Fruit fly (Drosophila melanogaster) whole organism, embryonic: ENCODE data around the gene iav.
A peak's percentile ranks its signal among the peaks of the same experiment; 100 is the strongest.

ENCODE experiments used
- Atf-2 ChIP-seq: fragments of 200-800 bp; sonication (Bioruptor generic); optimal IDR thresholded peaks from 2 replicates; lab custom pipeline; 2016; ENCODE audit warnings: missing biosample characterization, missing genetic modification characterization
- Bteb2 ChIP-seq: fragments of 200-800 bp; sonication (Bioruptor generic); optimal IDR thresholded peaks from 2 replicates; lab custom pipeline; 2016; ENCODE audit warnings: missing biosample characterization, missing genetic modification characterization
- CG10366 ChIP-seq: fragments of 200-800 bp; sonication (Bioruptor generic); IDR thresholded peaks from 2 replicates; pipeline ENCODE4 v1.3.6; 2022; ENCODE audit warnings: missing biosample characterization, missing genetic modification characterization
- CG12659 ChIP-seq: fragments of 200-800 bp; sonication (Bioruptor generic); optimal IDR thresholded peaks from 3 replicates; lab custom pipeline; 2017; ENCODE audit warnings: mild to moderate bottlenecking, missing biosample characterization, missing genetic modification reagents, missing genetic modification characterization
- CG12744 ChIP-seq: fragments of 200-800 bp; sonication (Bioruptor generic); optimal IDR thresholded peaks from 2 replicates; lab custom pipeline; 2016; ENCODE audit warnings: missing biosample characterization, missing genetic modification characterization
- CG14050 ChIP-seq: fragments of 200-800 bp; sonication (Bioruptor generic); IDR thresholded peaks from 3 replicates; pipeline ENCODE4 v1.3.6; 2022; ENCODE audit warnings: missing biosample characterization, missing genetic modification characterization
- CG17802 ChIP-seq: fragments of 200-800 bp; sonication (Bioruptor generic); optimal IDR thresholded peaks from 2 replicates; lab custom pipeline; 2018; ENCODE audit warnings: missing biosample characterization, mild to moderate bottlenecking, missing genetic modification characterization, moderate library complexity
- CG17912 ChIP-seq: fragments of 200-800 bp; sonication (Bioruptor generic); optimal IDR thresholded peaks from 2 replicates; lab custom pipeline; 2018; ENCODE audit warnings: missing biosample characterization, mild to moderate bottlenecking, missing genetic modification characterization
- CG18262 ChIP-seq: fragments of 200-800 bp; optimal IDR thresholded peaks from 3 replicates; lab custom pipeline; 2019; ENCODE audit warnings: missing biosample characterization, mild to moderate bottlenecking, missing genetic modification characterization, moderate library complexity
- CG18599 ChIP-seq: fragments of 200-800 bp; sonication (Bioruptor generic); optimal IDR thresholded peaks from 3 replicates; lab custom pipeline; 2017; ENCODE audit warnings: missing biosample characterization, missing genetic modification characterization, mild to moderate bottlenecking, moderate library complexity, missing genetic modification reagents
- CG2199 ChIP-seq: fragments of 200-800 bp; sonication (Bioruptor generic); IDR thresholded peaks from 3 replicates; pipeline ENCODE4 v1.3.6; 2022; ENCODE audit warnings: missing biosample characterization, missing genetic modification characterization
- CG3065 ChIP-seq: fragments of 200-800 bp; sonication (Bioruptor generic); optimal IDR thresholded peaks from 2 replicates; lab custom pipeline; 2016; ENCODE audit warnings: missing biosample characterization, missing genetic modification characterization
- CG31441 ChIP-seq: fragments of 200-800 bp; sonication (Bioruptor generic); IDR thresholded peaks from 2 replicates; pipeline ENCODE4 v1.3.6; 2022; ENCODE audit warnings: missing biosample characterization, missing genetic modification characterization
- CG32532 ChIP-seq: fragments of 200-800 bp; sonication (Bioruptor generic); IDR thresholded peaks from 2 replicates; pipeline ENCODE4 v1.3.6; 2022; ENCODE audit warnings: missing biosample characterization, missing genetic modification characterization
- CG34376 ChIP-seq: fragments of 200-800 bp; sonication (Bioruptor generic); optimal IDR thresholded peaks from 2 replicates; lab custom pipeline; 2018; ENCODE audit warnings: missing biosample characterization, mild to moderate bottlenecking, missing genetic modification characterization
- CG3726 ChIP-seq: fragments of 200-800 bp; sonication (Bioruptor generic); IDR thresholded peaks from 3 replicates; pipeline ENCODE4, ENCODE4 v1.3.6; 2022; ENCODE audit warnings: missing biosample characterization, missing genetic modification characterization
- CG3838 ChIP-seq: fragments of 200-800 bp; sonication (Bioruptor generic); optimal IDR thresholded peaks from 3 replicates; lab custom pipeline; 2016; ENCODE audit warnings: missing biosample characterization, missing genetic modification characterization
- CG5245 ChIP-seq: fragments of 200-800 bp; sonication (Bioruptor generic); optimal IDR thresholded peaks from 3 replicates; lab custom pipeline; 2016; ENCODE audit warnings: missing biosample characterization, missing genetic modification characterization
- CG6683 ChIP-seq: fragments of 200-800 bp; sonication (Bioruptor generic); optimal IDR thresholded peaks from 2 replicates; lab custom pipeline; 2017; ENCODE audit warnings: missing biosample characterization, mild to moderate bottlenecking, missing genetic modification characterization, missing genetic modification reagents
- CG6813 ChIP-seq: fragments of 200-800 bp; sonication (Bioruptor generic); optimal IDR thresholded peaks from 2 replicates; lab custom pipeline; 2017; ENCODE audit warnings: missing biosample characterization, missing genetic modification characterization, mild to moderate bottlenecking, moderate library complexity, missing genetic modification reagents
- CG8944 ChIP-seq: fragments of 200-800 bp; sonication (Bioruptor generic); optimal IDR thresholded peaks from 3 replicates; lab custom pipeline; 2016; ENCODE audit warnings: missing biosample characterization, missing genetic modification characterization
- D ChIP-seq, 2 experiments: fragments of 200-800 bp in 1 of 2; fragments of >200 bp in 1 of 2; sonication (Bioruptor generic) in 1 of 2; optimal IDR thresholded peaks; 2 replicates in 1 of 2; 3 replicates in 1 of 2; lab custom pipeline; 2017; ENCODE audit warnings: mild to moderate bottlenecking in 1 of 2, missing biosample characterization in 1 of 2, missing genetic modification characterization in 1 of 2, missing genetic modification reagents in 1 of 2
- Gug ChIP-seq: fragments of 200-800 bp; sonication (Bioruptor generic); IDR thresholded peaks from 4 replicates; pipeline ENCODE4 v1.3.6; 2022; ENCODE audit warnings: missing biosample characterization, missing genetic modification characterization
- HmgZ ChIP-seq: fragments of 200-800 bp; sonication (Bioruptor generic); optimal IDR thresholded peaks from 2 replicates; lab custom pipeline; 2018; ENCODE audit warnings: missing biosample characterization, mild to moderate bottlenecking, missing genetic modification characterization
- Hmr ChIP-seq: fragments of 200-800 bp; sonication (Bioruptor generic); optimal IDR thresholded peaks from 3 replicates; lab custom pipeline; 2017; ENCODE audit warnings: mild to moderate bottlenecking, missing biosample characterization, missing genetic modification reagents, missing genetic modification characterization
- Mad ChIP-seq: fragments of 200-800 bp; sonication (Bioruptor generic); optimal IDR thresholded peaks from 2 replicates; lab custom pipeline; 2016; ENCODE audit warnings: missing biosample characterization, missing genetic modification characterization
- PHDP ChIP-seq: fragments of 200-800 bp; sonication (Bioruptor generic); optimal IDR thresholded peaks from 3 replicates; lab custom pipeline; 2018; ENCODE audit warnings: missing biosample characterization, mild to moderate bottlenecking, missing genetic modification characterization, moderate library complexity
- Ptx1 ChIP-seq: fragments of 200-800 bp; sonication (Bioruptor generic); IDR thresholded peaks from 2 replicates; pipeline ENCODE4 v1.3.6; 2022; ENCODE audit warnings: missing biosample characterization, missing genetic modification characterization
- Scr ChIP-seq: fragments of 200-800 bp; sonication (Bioruptor generic); IDR thresholded peaks from 2 replicates; pipeline ENCODE4 v1.3.6; 2022; ENCODE audit warnings: missing biosample characterization, missing genetic modification characterization; ENCODE audit not compliant: partially characterized antibody
- Six4 ChIP-seq: fragments of 200-800 bp; sonication (Bioruptor generic); optimal IDR thresholded peaks from 2 replicates; lab custom pipeline; 2016; ENCODE audit warnings: missing biosample characterization, missing genetic modification characterization
- Sox102F ChIP-seq: fragments of 200-800 bp; sonication (Bioruptor generic); optimal IDR thresholded peaks from 2 replicates; lab custom pipeline; 2018; ENCODE audit warnings: missing biosample characterization, mild to moderate bottlenecking, missing genetic modification characterization, moderate library complexity
- Sry-β ChIP-seq: fragments of 200-800 bp; sonication (Bioruptor generic); optimal IDR thresholded peaks from 2 replicates; lab custom pipeline; 2018; ENCODE audit warnings: missing biosample characterization, mild to moderate bottlenecking, missing genetic modification characterization, moderate library complexity
- aop ChIP-seq: fragments of 200-800 bp; sonication (Bioruptor generic); IDR thresholded peaks from 2 replicates; pipeline ENCODE4 v1.3.6; 2022; ENCODE audit warnings: missing biosample characterization, missing genetic modification characterization
- crol ChIP-seq: fragments of 200-800 bp; sonication (Bioruptor generic); IDR thresholded peaks from 2 replicates; pipeline ENCODE4 v1.3.6; 2022; ENCODE audit warnings: missing biosample characterization, missing genetic modification characterization
- disco-r ChIP-seq: fragments of 200-800 bp; sonication (Bioruptor generic); optimal IDR thresholded peaks from 2 replicates; lab custom pipeline; 2016; ENCODE audit warnings: missing biosample characterization, missing genetic modification characterization
- dmrt11E ChIP-seq: fragments of 200-800 bp; sonication (Bioruptor generic); optimal IDR thresholded peaks from 3 replicates; lab custom pipeline; 2018; ENCODE audit warnings: missing biosample characterization, mild to moderate bottlenecking, missing genetic modification characterization, moderate library complexity
- emc ChIP-seq: fragments of 200-800 bp; sonication (Bioruptor generic); optimal IDR thresholded peaks from 2 replicates; lab custom pipeline; 2016; ENCODE audit warnings: missing biosample characterization, missing genetic modification characterization
- eve ChIP-seq, 2 experiments: fragments of >200 bp; optimal IDR thresholded peaks; 2 replicates each; lab custom pipeline; 2017; ENCODE audit warnings: missing biosample characterization in 2 of 2, missing genetic modification characterization in 2 of 2
- ham ChIP-seq: fragments of 200-800 bp; sonication (Bioruptor generic); IDR thresholded peaks from 2 replicates; pipeline ENCODE4 v1.3.6; 2022; ENCODE audit warnings: missing biosample characterization, missing genetic modification characterization
- lab ChIP-seq: fragments of 200-800 bp; sonication (Bioruptor generic); optimal IDR thresholded peaks from 3 replicates; lab custom pipeline; 2017; ENCODE audit warnings: missing biosample characterization, missing genetic modification characterization, mild to moderate bottlenecking, moderate library complexity, missing genetic modification reagents
- lmd ChIP-seq: fragments of 200-800 bp; sonication (Bioruptor generic); IDR thresholded peaks from 2 replicates; pipeline ENCODE4 v1.3.6; 2022; ENCODE audit warnings: missing biosample characterization, missing genetic modification characterization
- mirr ChIP-seq: fragments of 200-800 bp; sonication (Bioruptor generic); optimal IDR thresholded peaks from 3 replicates; lab custom pipeline; 2018; ENCODE audit warnings: missing biosample characterization, mild to moderate bottlenecking, missing genetic modification characterization
- nerfin-1 ChIP-seq: fragments of 200-800 bp; sonication (Bioruptor generic); optimal IDR thresholded peaks from 3 replicates; lab custom pipeline; 2019; ENCODE audit warnings: missing biosample characterization, mild to moderate bottlenecking, missing genetic modification characterization, moderate library complexity
- pros ChIP-seq: fragments of 200-800 bp; sonication (Bioruptor generic); optimal IDR thresholded peaks from 3 replicates; lab custom pipeline; 2019; ENCODE audit warnings: missing biosample characterization, mild to moderate bottlenecking, missing genetic modification characterization, moderate library complexity
- repo ChIP-seq: fragments of 200-800 bp; sonication (Bioruptor generic); optimal IDR thresholded peaks from 2 replicates; lab custom pipeline; 2016; ENCODE audit warnings: missing biosample characterization, missing genetic modification characterization
- run ChIP-seq: fragments of 200-800 bp; sonication (Bioruptor generic); optimal IDR thresholded peaks from 3 replicates; lab custom pipeline; 2018; ENCODE audit warnings: missing biosample characterization, mild to moderate bottlenecking, missing genetic modification characterization
- sc ChIP-seq, 3 experiments: fragments of >200 bp in 2 of 3; fragments of 200-800 bp in 1 of 3; sonication (Bioruptor generic) in 1 of 3; optimal IDR thresholded peaks; 2 replicates in 2 of 3; 3 replicates in 1 of 3; lab custom pipeline; 2017; ENCODE audit warnings: mild to moderate bottlenecking in 1 of 3, missing biosample characterization in 1 of 3, missing genetic modification characterization in 1 of 3, missing genetic modification reagents in 1 of 3
- sisA ChIP-seq: fragments of 200-800 bp; sonication (Bioruptor generic); IDR thresholded peaks from 2 replicates; pipeline ENCODE4 v1.3.6; 2022; ENCODE audit warnings: missing biosample characterization, missing genetic modification characterization
- trem ChIP-seq: fragments of 200-800 bp; optimal IDR thresholded peaks from 3 replicates; lab custom pipeline; 2019; ENCODE audit warnings: missing biosample characterization, mild to moderate bottlenecking, missing genetic modification characterization, moderate library complexity
- unpg ChIP-seq: fragments of 200-800 bp; sonication (Bioruptor generic); optimal IDR thresholded peaks from 3 replicates; lab custom pipeline; 2018; ENCODE audit warnings: missing biosample characterization, mild to moderate bottlenecking, missing genetic modification characterization, moderate library complexity
- yki ChIP-seq: fragments of >200 bp; optimal IDR thresholded peaks from 3 replicates; lab custom pipeline; 2018

iav gene

dm6 chrX:6853384-6853783 is 39.6 kb downstream of the iav start (continued):
- TF ChIP-seq Bteb2 (no peak), CG8944 (GFP tag; lab: Kevin White, UChicago) (no peak), disco-r (no peak), dmrt11E (no peak), PHDP (tag; lab: Kevin White, UChicago) (no peak), CG18262 (no peak), repo (GFP tag; lab: Kevin White, UChicago) (no peak), unpg (GFP tag; lab: Kevin White, UChicago) (no peak), ham (GFP tag; lab: Robert Waterston, UW) (no peak), Ptx1 (GFP tag; lab: Robert Waterston, UW) (no peak), Sry-β (GFP tag; lab: Kevin White, UChicago) (no peak), Scr (GFP tag; lab: Robert Waterston, UW) (no peak), aop (GFP tag; lab: Robert Waterston, UW) (no peak), sc (optimal IDR thresholded peaks at IDR 0.05; lab: Kevin White, UChicago) (no peak), sc (GFP tag; optimal IDR thresholded peaks at IDR 0.05; lab: Kevin White, UChicago) (no peak), Sox102F (GFP tag; lab: Kevin White, UChicago) (no peak), Atf-2 (GFP tag; lab: Kevin White, UChicago) (no peak), CG6813 (GFP tag; lab: Kevin White, UChicago) (no peak), pros (GFP tag; lab: Kevin White, UChicago) (peak; percentile 98), CG3838 (no peak), CG31441 (GFP tag; lab: Robert Waterston, UW) (no peak), CG12744 (no peak), lmd (GFP tag; lab: Robert Waterston, UW) (no peak), CG6683 (GFP tag; lab: Kevin White, UChicago) (no peak), CG5245 (no peak), HmgZ (tag; lab: Kevin White, UChicago) (peak; percentile 46), mirr (GFP tag; lab: Kevin White, UChicago) (peak; percentile 78), Mad (GFP tag; lab: Kevin White, UChicago) (no peak), run (tag; lab: Kevin White, UChicago) (no peak), lab (GFP tag; lab: Kevin White, UChicago) (peak; percentile 66), CG12659 (GFP tag; lab: Kevin White, UChicago) (no peak), CG2199 (peak; percentile 57; the same call in 1 of the 3 replicates), yki (lab: Kevin White, UChicago) (no peak), CG3726 (no peak), CG17802 (no peak), CG32532 (GFP tag; lab: Robert Waterston, UW) (peak; percentile 28; the same call in 1 of the 2 replicates), Hmr (GFP tag; lab: Kevin White, UChicago) (peak; percentile 7), Six4 (GFP tag; lab: Kevin White, UChicago) (no peak), sisA (no peak), CG3065 (peak; percentile 91), Gug (GFP tag; lab: Robert Waterston, UW) (no peak), CG10366 (GFP tag; lab: Robert Waterston, UW) (no peak), crol (GFP tag; lab: Robert Waterston, UW) (peak; percentile 85), CG34376 (GFP tag; lab: Kevin White, UChicago) (peak; percentile 77), CG17912 (no peak), trem (no peak), nerfin-1 (tag; lab: Kevin White, UChicago) (peak; percentile 56), D (optimal IDR thresholded peaks at IDR 0.05; lab: Kevin White, UChicago) (no peak), D (GFP tag; optimal IDR thresholded peaks at IDR 0.05; lab: Kevin White, UChicago) (no peak), CG18599 (GFP tag; lab: Kevin White, UChicago) (peak; percentile 39), emc (no peak), eve (GFP tag; optimal IDR thresholded peaks at IDR 0.05; lab: Kevin White, UChicago) (no peak), CG14050 (GFP tag; lab: Robert Waterston, UW) (no peak)
